Fruit fly (Drosophila melanogaster) whole organism, wandering third instar larva: Measurements from ENCODE around the gene 14-3-3epsilon.

Experiments
- CrebA ChIP-seq: fragments of 200-800 bp; sonication (Bioruptor generic); optimal IDR thresholded peaks from 2 replicates; lab custom pipeline; 2016; ENCODE audit warnings: missing biosample characterization, mild to moderate bottlenecking, missing genetic modification characterization, borderline replicate concordance
- Dif ChIP-seq: fragments of 200-275, 200-300 bp; sonication (Bioruptor generic); optimal IDR thresholded peaks from 2 replicates; lab custom pipeline; 2018; ENCODE audit warnings: missing biosample characterization, missing genetic modification characterization; ENCODE audit not compliant: partially characterized antibody
- Hr78 ChIP-seq: fragments of >200 bp; optimal IDR thresholded peaks from 2 replicates; lab custom pipeline; 2017; ENCODE audit warnings: missing biosample characterization, missing genetic modification characterization
- Hr83 ChIP-seq: fragments of 200-300 bp; sonication (Bioruptor generic); optimal IDR thresholded peaks from 2 replicates; lab custom pipeline; 2016; ENCODE audit warnings: missing biosample characterization, mild to moderate bottlenecking, missing genetic modification characterization, moderate library complexity; ENCODE audit not compliant: poor library complexity, severe bottlenecking
- Myc ChIP-seq: fragments of >200 bp; optimal IDR thresholded peaks from 2 replicates; lab custom pipeline; 2017
- OdsH ChIP-seq: fragments of 200-800 bp; sonication (Bioruptor generic); optimal IDR thresholded peaks from 2 replicates; lab custom pipeline; 2016; ENCODE audit warnings: missing biosample characterization, mild to moderate bottlenecking, missing genetic modification characterization
- br ChIP-seq: fragments of 200-800 bp; sonication (Bioruptor generic); optimal IDR thresholded peaks from 2 replicates; lab custom pipeline; 2016; ENCODE audit warnings: missing biosample characterization, missing genetic modification characterization
- dmrt93B ChIP-seq: fragments of 200-800 bp; sonication (Bioruptor generic); optimal IDR thresholded peaks from 2 replicates; lab custom pipeline; 2018; ENCODE audit warnings: missing biosample characterization, mild to moderate bottlenecking, missing genetic modification characterization
- h ChIP-seq: fragments of 200-800 bp; sonication (Bioruptor generic); optimal IDR thresholded peaks from 3 replicates; lab custom pipeline; 2016; ENCODE audit warnings: missing biosample characterization, mild to moderate bottlenecking, missing genetic modification characterization
- psq ChIP-seq: fragments of 200-800 bp; sonication (Bioruptor generic); optimal IDR thresholded peaks from 3 replicates; lab custom pipeline; 2017; ENCODE audit warnings: missing biosample characterization, mild to moderate bottlenecking, missing genetic modification characterization, moderate library complexity
- usp ChIP-seq: fragments of >200 bp; optimal IDR thresholded peaks from 2 replicates; lab custom pipeline; 2017; ENCODE audit warnings: missing biosample characterization, missing genetic modification characterization

DNA sequence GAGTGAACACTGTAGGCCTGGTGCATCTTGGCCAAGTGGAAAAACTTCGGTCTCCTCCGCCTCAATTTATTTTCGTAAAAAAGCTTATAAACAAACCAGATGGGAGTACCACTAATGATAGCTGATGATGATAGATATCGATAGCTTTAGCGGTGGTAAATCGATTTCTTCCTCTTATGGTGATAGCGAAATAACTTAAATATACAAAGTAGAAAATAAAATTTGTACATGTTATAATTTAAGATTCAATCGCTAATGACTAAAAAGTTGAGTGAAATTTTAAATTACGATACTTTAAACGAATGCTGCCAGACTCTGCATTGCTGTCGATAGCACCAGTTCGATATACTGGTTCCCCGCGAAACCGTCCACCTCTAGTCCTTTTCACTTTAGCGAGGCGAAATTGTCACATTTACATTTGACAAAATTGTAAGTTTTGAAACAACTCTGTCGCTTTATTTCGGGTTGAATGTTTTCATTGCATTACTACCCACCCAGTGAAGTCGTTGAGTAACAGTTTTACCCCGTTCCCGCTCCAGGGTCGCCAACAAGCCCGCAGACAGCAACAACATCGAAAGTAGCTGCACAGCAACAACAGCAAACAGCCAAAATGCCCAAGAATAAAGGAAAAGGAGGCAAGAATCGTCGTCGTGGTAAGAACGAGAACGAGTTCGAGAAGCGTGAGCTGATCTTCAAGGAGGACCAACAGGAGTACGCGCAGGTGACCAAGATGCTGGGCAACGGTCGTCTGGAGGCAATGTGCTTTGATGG, 32.2 kb downstream of the 14-3-3epsilon start, which contains the start of the genes Vps39 and eIF1A:
- TF ChIP-seq CrebA (GFP tag; lab: Kevin White, UChicago): no peak
- TF ChIP-seq Myc (lab: Kevin White, UChicago): peak; percentile 13
- TF ChIP-seq Hr83 (GFP tag; lab: Kevin White, UChicago): no peak
- TF ChIP-seq dmrt93B (GFP tag; lab: Kevin White, UChicago): no peak
- peak; percentile 47 for TF ChIP-seq br
- TF ChIP-seq OdsH: no peak
- TF ChIP-seq Dif (GFP tag; lab: Kevin White, UChicago): no peak
- no peak for TF ChIP-seq Hr78 (GFP tag; lab: Kevin White, UChicago)
- no peak for TF ChIP-seq h (GFP tag; lab: Kevin White, UChicago)
- no peak for TF ChIP-seq psq
- TF ChIP-seq usp (GFP tag; lab: Kevin White, UChicago): no peak
